Worm (Caenorhabditis elegans): ENCODE measurements around the gene clec-33.

Gene clec-33

ce11 chrV:16861719-16862118 is 7.9 kb downstream of the clec-33 start, which contains the start of the genes clec-32 and clec-24:
Gene clec-32, minus strand, starts transcription at chrV:16861819.
Gene clec-24, plus strand, starts transcription at chrV:16862012.
- TF ChIP-seq Y95B8A.8 (GFP tag; IDR thresholded peaks at IDR 0.05) = no peak
- no peak for TF ChIP-seq nfya-2 (GFP tag; IDR thresholded peaks at IDR 0.05)

- TF ChIP-seq fkh-3 (tag; optimal IDR thresholded peaks at IDR 0.05) (no peak), mel-28 (tag; optimal IDR thresholded peaks at IDR 0.05; ENCODE audit: borderline replicate concordance) (no peak), ztf-18 (tag; optimal IDR thresholded peaks at IDR 0.05) (no peak), sdz-38 (tag; optimal IDR thresholded peaks at IDR 0.05) (no peak), zfh-2 (GFP tag; conservative IDR thresholded peaks at IDR 0.05) (no peak), chd-7 (tag; optimal IDR thresholded peaks at IDR 0.05) (no peak)
Measured at ce11 chrV:16857977-16858479, 11.6 kb downstream of the clec-33 start, which contains the start of the genes clec-31 and clec-22. Gene clec-31, minus strand, starts transcription at chrV:16858077. Gene clec-22, plus strand, starts transcription at chrV:16858429.

- TF ChIP-seq ccch-3 (GFP tag; optimal IDR thresholded peaks at IDR 0.05) (no peak), unc-62 (GFP tag; optimal IDR thresholded peaks at IDR 0.05) (no peak), sea-2 (GFP tag; IDR thresholded peaks at IDR 0.05) (no peak), rec-8 (tag; optimal IDR thresholded peaks at IDR 0.05) (no peak), ztf-6 (GFP tag; IDR thresholded peaks at IDR 0.05) (no peak), hmg-1.2 (GFP tag; IDR thresholded peaks at IDR 0.05) (no peak), aptf-2 (GFP tag; conservative IDR thresholded peaks at IDR 0.05) (no peak), Y95B8A.8 (GFP tag; IDR thresholded peaks at IDR 0.05) (no peak), mel-28 (tag; optimal IDR thresholded peaks at IDR 0.05; ENCODE audit: borderline replicate concordance) (no peak), zfh-2 (GFP tag; conservative IDR thresholded peaks at IDR 0.05) (no peak), lsl-1 (GFP tag; optimal IDR thresholded peaks at IDR 0.05) (no peak), ceh-100 (GFP tag; IDR thresholded peaks at IDR 0.05) (no peak), ztf-26 (tag; optimal IDR thresholded peaks at IDR 0.05) (no peak), ama-1 (optimal IDR thresholded peaks at IDR 0.05) (no peak), ama-1 (GFP tag; optimal IDR thresholded peaks at IDR 0.05) (no peak)
Measured at ce11 chrV:16853956-16854683, 15.5 kb downstream of the clec-33 start, which contains the start of the genes clec-35 and clec-27. Gene clec-35, minus strand, starts transcription at chrV:16854056. Gene clec-27, plus strand, starts transcription at chrV:16854633.

DNA sequence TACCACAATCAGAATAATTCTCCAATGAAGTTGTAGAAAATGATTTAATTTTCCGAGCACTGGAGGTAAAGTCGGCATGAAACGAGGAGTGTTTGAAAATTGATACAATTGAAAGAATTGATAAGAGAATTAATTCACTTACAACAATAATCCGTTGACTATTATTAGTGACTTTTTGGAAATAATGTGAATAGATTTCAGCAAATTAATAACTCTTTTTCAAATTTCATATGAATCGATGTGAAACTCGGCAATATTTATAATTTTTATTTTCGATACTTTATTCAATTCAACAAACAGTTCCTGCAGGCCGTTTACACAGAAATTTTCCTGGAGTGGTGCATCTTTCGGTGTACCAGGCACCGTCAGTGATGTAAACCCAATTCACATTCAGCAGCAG is 17.6 kb downstream of the clec-33 start, which contains the start of gene clec-37:
Gene clec-37, minus strand, starts transcription at position 101 of the 400 bp plus-strand sequence.
- TF ChIP-seq attf-3 (GFP tag; conservative IDR thresholded peaks at IDR 0.05) (no peak), ZK185.1 (tag; optimal IDR thresholded peaks at IDR 0.05; ENCODE audit: poor library complexity, severe bottlenecking) (no peak), unc-130 (GFP tag; optimal IDR thresholded peaks at IDR 0.05) (no peak), hlh-12 (tag; optimal IDR thresholded peaks at IDR 0.05) (no peak), F55B11.4 (tag; optimal IDR thresholded peaks at IDR 0.05; ENCODE audit: borderline replicate concordance, insufficient read depth) (no peak), C06A6.2 (GFP tag; conservative IDR thresholded peaks at IDR 0.05) (no peak), ceh-58 (GFP tag; IDR thresholded peaks at IDR 0.05) (no peak), mes-4 (tag; optimal IDR thresholded peaks at IDR 0.05) (no peak), sdz-38 (tag; optimal IDR thresholded peaks at IDR 0.05) (no peak)

ce11 chrV:16848498-16848897 is 21.1 kb downstream of the clec-33 start, which contains the start of the genes clec-36 and clec-26:
Gene clec-36, minus strand, starts transcription at chrV:16848598.
Gene clec-26, plus strand, starts transcription at chrV:16848611.
- TF ChIP-seq Y56A3A.18 (GFP tag; IDR thresholded peaks at IDR 0.05) (no peak), F33H1.4 (GFP tag; IDR thresholded peaks at IDR 0.05) (no peak), nfya-2 (GFP tag; IDR thresholded peaks at IDR 0.05) (no peak), pbrm-1 (GFP tag; IDR thresholded peaks at IDR 0.05) (no peak), D2030.7 (GFP tag; IDR thresholded peaks at IDR 0.05) (no peak), nhr-80 (tag; optimal IDR thresholded peaks at IDR 0.05) (peak; percentile 18)
